Worm (Caenorhabditis elegans): ENCODE measurements around the gene Y38H6C.20.

ce11 chrV:20555120-20555519 lies 4.1 kb upstream of the Y38H6C.20 start, which contains the start of gene Y38H6C.21:
- TF ChIP-seq pqm-1 (tag; optimal IDR thresholded peaks at IDR 0.05) (no peak), nhr-11 (tag; optimal IDR thresholded peaks at IDR 0.05) (no peak), dmd-4 (tag; optimal IDR thresholded peaks at IDR 0.05; ENCODE audit: borderline replicate concordance) (no peak), hlh-30 (tag; optimal IDR thresholded peaks at IDR 0.05; ENCODE audit: insufficient read depth) (no peak), nhr-232 (tag; optimal IDR thresholded peaks at IDR 0.05) (no peak), ama-1 (optimal IDR thresholded peaks at IDR 0.05) (no peak), pha-4 (tag; optimal IDR thresholded peaks at IDR 0.05) (no peak), mec-3 (tag; optimal IDR thresholded peaks at IDR 0.05; ENCODE audit: borderline replicate concordance) (no peak), nfya-1 (tag; optimal IDR thresholded peaks at IDR 0.05) (no peak), K02D7.2 (tag; optimal IDR thresholded peaks at IDR 0.05) (no peak), ceh-18 (tag; optimal IDR thresholded peaks at IDR 0.05) (no peak), sox-4 (tag; optimal IDR thresholded peaks at IDR 0.05) (no peak), ceh-2 (tag; optimal IDR thresholded peaks at IDR 0.05) (no peak)

Measured in whole organism, late embryonic.